Fruit fly (Drosophila melanogaster) whole organism: Measurements from ENCODE around the gene tral.

Experiments used
- CG8478 ChIP-seq: fragments of >200 bp; optimal IDR thresholded peaks from 2 replicates; lab custom pipeline; 2018; ENCODE audit warnings: inconsistent platforms
- Dll ChIP-seq: fragments of >200 bp; optimal IDR thresholded peaks from 2 replicates; lab custom pipeline; 2017
- pan ChIP-seq: fragments of >200 bp; optimal IDR thresholded peaks from 2 replicates; lab custom pipeline; 2017
- psq ChIP-seq: fragments of >200 bp; optimal IDR thresholded peaks from 2 replicates; lab custom pipeline; 2017
- usp ChIP-seq: fragments of >200 bp; optimal IDR thresholded peaks from 2 replicates; lab custom pipeline; 2017; ENCODE audit warnings: missing biosample characterization, missing genetic modification characterization, mixed read lengths

DNA sequence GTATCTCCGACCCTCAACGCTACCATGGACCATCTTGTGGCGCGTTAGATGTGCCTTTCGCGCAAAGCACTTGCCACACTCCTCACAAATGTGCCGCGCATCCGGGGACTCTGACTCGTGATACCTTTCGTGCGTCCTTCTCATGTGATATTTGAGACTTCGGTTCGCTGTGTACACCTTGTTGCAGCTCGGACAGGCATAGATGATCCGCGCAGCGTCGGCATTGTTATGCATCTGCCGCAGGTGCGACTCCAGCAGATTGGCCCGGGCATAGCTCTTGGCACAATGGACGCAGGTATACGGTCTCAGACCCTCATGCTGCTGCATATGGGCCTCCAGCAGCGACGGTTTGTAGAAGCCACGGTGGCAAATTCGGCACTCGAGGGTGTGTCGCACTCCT is 8.9 kb upstream of the tral start:
- TF ChIP-seq CG8478 (lab: Kevin White, UChicago) (no peak), usp (no peak), psq (lab: Kevin White, UChicago) (no peak), pan (no peak), Dll (no peak)
